Fruit fly (Drosophila melanogaster) whole organism, adult: ENCODE measurements around the gene CG14416.

Experiments
- CG1620 ChIP-seq: fragments of 200-800 bp; sonication (Bioruptor generic); optimal IDR thresholded peaks from 2 replicates; lab custom pipeline; 2016; ENCODE audit warnings: missing biosample characterization, missing genetic modification characterization
- CG33017 ChIP-seq: fragments of 200-800 bp; sonication (Bioruptor generic); optimal IDR thresholded peaks from 2 replicates; lab custom pipeline; 2018; ENCODE audit warnings: missing biosample characterization, mild to moderate bottlenecking, missing genetic modification characterization, moderate library complexity
- CG7045 ChIP-seq: fragments of 200-800 bp; sonication (Bioruptor generic); optimal IDR thresholded peaks from 2 replicates; lab custom pipeline; 2017; ENCODE audit warnings: missing biosample characterization, mild to moderate bottlenecking, missing genetic modification characterization
- Hr96 ChIP-seq: fragments of 200-800 bp; sonication (Bioruptor generic); optimal IDR thresholded peaks from 2 replicates; lab custom pipeline; 2016; ENCODE audit warnings: missing biosample characterization, missing genetic modification characterization
- Mnt ChIP-seq: fragments of 200-800 bp; sonication (Bioruptor generic); optimal IDR thresholded peaks from 2 replicates; lab custom pipeline; 2016; ENCODE audit warnings: missing biosample characterization, mild to moderate bottlenecking, missing genetic modification characterization
- cic ChIP-seq: fragments of 200-800 bp; sonication (Bioruptor generic); optimal IDR thresholded peaks from 2 replicates; lab custom pipeline; 2017; ENCODE audit warnings: missing biosample characterization, mild to moderate bottlenecking, missing genetic modification characterization, moderate library complexity
- kay ChIP-seq: fragments of 200-800 bp; sonication (Bioruptor generic); peaks from one replicate; lab custom pipeline; 2016; ENCODE audit warnings: missing biosample characterization, missing genetic modification characterization, borderline replicate concordance
- ovo ChIP-seq: fragments of 200-800 bp; sonication (Bioruptor generic); optimal IDR thresholded peaks from 2 replicates; lab custom pipeline; 2016; ENCODE audit warnings: missing biosample characterization, missing genetic modification characterization
- pad ChIP-seq: fragments of 200-800 bp; sonication (Bioruptor generic); optimal IDR thresholded peaks from 3 replicates; lab custom pipeline; 2017; ENCODE audit warnings: missing biosample characterization, missing genetic modification characterization, mild to moderate bottlenecking, moderate library complexity, missing genetic modification reagents
- toe ChIP-seq: fragments of 200-800 bp; sonication (Bioruptor generic); optimal IDR thresholded peaks from 2 replicates; lab custom pipeline; 2016; ENCODE audit warnings: missing biosample characterization, missing genetic modification characterization

- no peak for TF ChIP-seq cic (GFP tag; lab: Kevin White, UChicago)
- TF ChIP-seq ovo, result no peak
- TF ChIP-seq CG1620 (GFP tag; lab: Kevin White, UChicago), result no peak
- TF ChIP-seq pad (GFP tag; lab: Kevin White, UChicago), result no peak
- TF ChIP-seq Hr96 (GFP tag; lab: Kevin White, UChicago), result no peak
- no peak for TF ChIP-seq Mnt (GFP tag; lab: Kevin White, UChicago)
- no peak for TF ChIP-seq CG33017 (tag; lab: Kevin White, UChicago)
- TF ChIP-seq kay (GFP tag; lab: Kevin White, UChicago), result no peak
- TF ChIP-seq CG7045 (GFP tag; lab: Kevin White, UChicago), result no peak
- no peak for TF ChIP-seq toe (GFP tag; lab: Kevin White, UChicago)
Observed at dm6 chrX:2860955-2861354, 11.7 kb downstream of the CG14416 start.
